Fruit fly (Drosophila melanogaster): Measurements from ENCODE around the gene CG33695.

The CG33695 gene

DNA sequence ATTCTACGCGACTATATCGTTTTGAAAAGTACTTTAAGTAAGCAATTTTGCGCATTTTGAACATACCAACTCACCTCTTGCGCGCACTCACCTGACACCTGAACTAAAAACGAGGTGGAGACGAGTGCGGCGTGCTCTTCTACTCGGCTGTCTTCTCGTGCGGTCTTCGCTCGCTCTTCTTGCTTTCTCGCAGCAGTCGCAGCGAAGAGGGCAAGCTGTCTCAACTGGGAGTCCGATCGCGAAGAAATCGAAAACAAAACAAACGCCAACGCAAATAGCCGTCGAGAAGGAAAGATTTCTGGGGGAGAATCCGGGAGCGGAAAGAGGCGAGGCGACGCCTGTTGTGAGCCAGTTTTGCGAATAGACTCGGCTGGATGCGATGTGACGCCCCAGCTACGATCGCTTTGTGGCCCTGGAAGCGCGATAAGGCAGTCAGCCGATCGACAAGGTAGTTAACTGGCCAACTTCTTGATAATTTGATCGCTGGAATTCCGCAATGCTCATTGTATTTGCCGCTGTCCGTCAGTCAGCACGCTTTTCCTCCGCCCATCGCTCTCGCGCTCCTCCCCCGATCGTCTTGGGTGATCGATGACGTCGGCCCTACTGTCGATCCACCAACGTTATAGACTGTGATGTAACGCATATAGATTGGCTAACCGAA, 6.1 kb upstream of the CG33695 start (continued):
- TF ChIP-seq topi (GFP tag; optimal IDR thresholded peaks at IDR 0.05) (no peak), Sox14 (GFP tag; optimal IDR thresholded peaks at IDR 0.05) (peak; percentile 38), Smox (GFP tag; optimal IDR thresholded peaks at IDR 0.05) (no peak), CG15336 (GFP tag; IDR thresholded peaks at IDR 0.05) (peak; percentile 57; the same call in 1 of the 2 replicates), CG11762 (GFP tag; optimal IDR thresholded peaks at IDR 0.05; ENCODE audit: insufficient read depth) (no peak), lz (GFP tag; optimal IDR thresholded peaks at IDR 0.05) (no peak), CG6792 (GFP tag; optimal IDR thresholded peaks at IDR 0.05) (no peak), CG3032 (tag; optimal IDR thresholded peaks at IDR 0.05) (no peak), CG10631 (GFP tag; optimal IDR thresholded peaks at IDR 0.05) (no peak), CG9139 (GFP tag; optimal IDR thresholded peaks at IDR 0.05) (no peak), CG3919 (GFP tag; optimal IDR thresholded peaks at IDR 0.05) (peak; percentile 5), vri (GFP tag; optimal IDR thresholded peaks at IDR 0.05) (peak; percentile 89), CG8119 (GFP tag; IDR thresholded peaks at IDR 0.05) (peak; percentile 56; the same call in 2 of the 3 replicates), dsx (GFP tag; optimal IDR thresholded peaks at IDR 0.05; ENCODE audit: poor library complexity, severe bottlenecking) (no peak), CG11294 (GFP tag; IDR thresholded peaks at IDR 0.05) (no peak), svp (GFP tag) (no peak)

DNA sequence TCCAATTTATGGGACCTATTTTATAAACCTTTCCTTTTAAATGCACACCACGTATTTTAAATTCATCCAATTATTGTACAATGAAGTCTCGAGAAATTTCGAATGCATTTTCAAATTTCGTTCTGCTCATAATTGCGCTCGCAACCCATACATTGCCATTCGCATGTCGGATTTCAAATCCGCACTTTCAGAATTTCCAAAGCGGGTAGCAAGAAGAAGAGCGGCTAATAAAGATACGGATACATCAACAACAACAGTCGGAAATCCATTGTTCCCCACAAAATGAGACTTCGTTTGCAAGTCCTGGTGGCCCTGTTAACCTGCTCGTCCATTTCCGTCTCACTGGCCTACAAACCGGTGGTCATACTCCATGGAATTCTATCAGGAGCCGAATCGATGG, 2.3 kb downstream of the CG33695 start, which contains the start of gene Ppt2:
TSS of gene Ppt2 (plus strand) at position 209 of the 400 bp plus-strand sequence.
- TF ChIP-seq Sox14 (GFP tag; optimal IDR thresholded peaks at IDR 0.05): peak; percentile 80
- TF ChIP-seq CG1621 (tag; optimal IDR thresholded peaks at IDR 0.05): peak; percentile 77
- no peak for TF ChIP-seq CG32006 (GFP tag; optimal IDR thresholded peaks at IDR 0.05)

DNA sequence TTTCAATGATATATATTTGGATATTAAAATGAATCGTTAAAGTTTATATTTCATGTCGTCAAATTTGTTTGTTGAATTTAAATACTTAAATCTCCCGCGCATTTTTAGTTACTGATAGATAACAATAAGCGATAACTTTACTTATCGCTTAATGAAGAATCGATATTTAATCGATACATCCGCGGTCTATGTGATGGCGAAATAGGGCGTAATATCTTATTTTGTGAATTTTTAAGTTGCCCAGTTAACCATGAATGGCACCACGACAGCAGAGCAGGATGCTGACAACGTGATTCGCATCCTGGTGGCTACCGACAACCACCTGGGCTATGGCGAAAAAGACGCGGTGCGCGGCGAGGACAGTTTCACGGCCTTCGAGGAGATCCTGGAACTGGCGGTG, 4.1 kb downstream of the CG33695 start, which contains the start of gene mre11:
TSS of gene mre11 (plus strand) at position 161 of the 400 bp plus-strand sequence.
- TF ChIP-seq CG3919 (GFP tag; optimal IDR thresholded peaks at IDR 0.05): no peak
- TF ChIP-seq Eip93F (GFP tag; optimal IDR thresholded peaks at IDR 0.05): no peak
- no peak for TF ChIP-seq cyc (GFP tag; optimal IDR thresholded peaks at IDR 0.05)
- no peak for TF ChIP-seq CG6792 (GFP tag; optimal IDR thresholded peaks at IDR 0.05)
- no peak for TF ChIP-seq fd85E (GFP tag; optimal IDR thresholded peaks at IDR 0.05)
- no peak for TF ChIP-seq Ets96B (tag; optimal IDR thresholded peaks at IDR 0.05)
- no peak for TF ChIP-seq CG3032 (tag; optimal IDR thresholded peaks at IDR 0.05)
- no peak for TF ChIP-seq esn (GFP tag; optimal IDR thresholded peaks at IDR 0.05)
- TF ChIP-seq Sox102F (GFP tag; optimal IDR thresholded peaks at IDR 0.05): no peak
- TF ChIP-seq spab (GFP tag; optimal IDR thresholded peaks at IDR 0.05): no peak
- TF ChIP-seq svp (GFP tag): no peak
- TF ChIP-seq lz (GFP tag; optimal IDR thresholded peaks at IDR 0.05): no peak
- no peak for TF ChIP-seq acj6 (GFP tag; optimal IDR thresholded peaks at IDR 0.05)
- TF ChIP-seq CG11294 (GFP tag; IDR thresholded peaks at IDR 0.05): no peak
- TF ChIP-seq CG7368 (GFP tag; optimal IDR thresholded peaks at IDR 0.05): no peak
- no peak for TF ChIP-seq net (GFP tag; optimal IDR thresholded peaks at IDR 0.05)
- TF ChIP-seq Blimp-1 (GFP tag; optimal IDR thresholded peaks at IDR 0.05): no peak
- no peak for TF ChIP-seq Gug (GFP tag; IDR thresholded peaks at IDR 0.05)
- no peak for TF ChIP-seq Smox (GFP tag; optimal IDR thresholded peaks at IDR 0.05)
- no peak for TF ChIP-seq CG4318 (GFP tag; optimal IDR thresholded peaks at IDR 0.05)

DNA sequence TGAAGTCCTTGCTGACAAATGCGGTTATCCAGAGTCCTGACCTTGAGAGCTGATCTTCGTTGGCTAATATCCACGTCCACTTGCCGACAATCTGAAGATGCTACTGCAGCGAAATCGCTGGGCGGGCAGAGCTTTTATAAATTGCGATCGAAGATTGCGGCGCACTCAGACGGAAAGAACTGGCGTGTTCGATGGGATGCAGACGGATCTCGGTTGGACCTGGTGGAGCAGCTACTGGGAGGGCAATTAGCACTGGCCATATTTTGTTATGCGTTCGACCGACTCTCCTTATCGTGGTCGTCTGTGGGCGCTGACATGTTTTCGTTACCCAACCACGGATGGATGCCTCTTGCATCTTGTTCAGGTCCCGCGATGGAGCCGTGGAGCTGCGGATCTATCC, 7.8 kb downstream of the CG33695 start, which contains the start of gene Osi21:
TSS of gene Osi21 (minus strand) at position 101 of the 400 bp plus-strand sequence.
- TF ChIP-seq CG6163 (GFP tag; IDR thresholded peaks at IDR 0.05) (no peak), CG8632 (GFP tag; optimal IDR thresholded peaks at IDR 0.05) (no peak), CG31627 (GFP tag; optimal IDR thresholded peaks at IDR 0.05) (no peak), Hr39 (GFP tag; optimal IDR thresholded peaks at IDR 0.05) (no peak), CG8119 (GFP tag; IDR thresholded peaks at IDR 0.05) (no peak), CG32006 (GFP tag; optimal IDR thresholded peaks at IDR 0.05) (no peak), vri (GFP tag; optimal IDR thresholded peaks at IDR 0.05) (no peak)

All from whole organism, prepupa.